Fruit fly (Drosophila melanogaster) S2 (cell line): ENCODE data around the gene Pebp1.

Source experiments
- CG8478 ChIP-seq: fragments of >200 bp; optimal IDR thresholded peaks from 2 replicates; lab custom pipeline; 2018
- CTCF ChIP-seq, 2 experiments: fragments of >200 bp; optimal IDR thresholded peaks; 2 replicates each; lab custom pipeline; 2018

- TF ChIP-seq CG8478 (lab: Kevin White, UChicago) (no peak), CTCF (optimal IDR thresholded peaks at IDR 0.05; lab: Kevin White, UChicago) (no peak)
Measured at dm6 chr3R:22488855-22489254, 23.0 kb downstream of the Pebp1 start, which contains the start of gene CG5376.
